Worm (Caenorhabditis elegans) whole organism, L1 larva: ENCODE data around the gene brf-1.

Experiments
- C34B4.2 ChIP-seq: sonication (generic microtip); optimal IDR thresholded peaks from 2 replicates; lab custom pipeline; 2017; ENCODE audit warnings: mild to moderate bottlenecking, missing genetic modification characterization, missing compliant biosample characterization
- Y116A8C.19 ChIP-seq: sonication (generic microtip); optimal IDR thresholded peaks from 2 replicates; lab custom pipeline; 2016; ENCODE audit warnings: missing compliant biosample characterization, missing genetic modification characterization, borderline replicate concordance
- alr-1 ChIP-seq: fragments of 200-800 bp; sonication (Bioruptor generic); optimal IDR thresholded peaks from 2 replicates; lab custom pipeline; 2018; ENCODE audit warnings: borderline replicate concordance, mild to moderate bottlenecking, missing genetic modification characterization, missing compliant biosample characterization
- blmp-1 ChIP-seq: fragments of 150-350 bp; optimal IDR thresholded peaks from 2 replicates; lab custom pipeline; 2014; ENCODE audit warnings: missing biosample characterization, missing genetic modification characterization
- ceh-8 ChIP-seq: fragments of 200-800 bp; sonication (Bioruptor generic); optimal IDR thresholded peaks from 2 replicates; lab custom pipeline; 2018; ENCODE audit warnings: mild to moderate bottlenecking, missing genetic modification characterization, moderate library complexity, missing compliant biosample characterization
- dpl-1 ChIP-seq, 3 experiments: fragments of 150-350 bp in 2 of 3; sonication (generic microtip) in 1 of 3; optimal IDR thresholded peaks; 2 replicates each; lab custom pipeline; 2014 to 2017; ENCODE audit warnings: missing biosample characterization in 3 of 3, missing genetic modification characterization in 3 of 3, missing genetic modification reagents in 3 of 3
- efl-1 ChIP-seq, 4 experiments: fragments of 150-350 bp; optimal IDR thresholded peaks in 3 of 4; peaks in 1 of 4; 1 replicate in 1 of 4; 2 replicates in 3 of 4; lab custom pipeline; 2014; ENCODE audit warnings: missing biosample characterization in 2 of 4, missing genetic modification characterization in 2 of 4, missing genetic modification reagents in 2 of 4
- efl-3 ChIP-seq: fragments of 200-800 bp; sonication (Bioruptor generic); optimal IDR thresholded peaks from 2 replicates; lab custom pipeline; 2018; ENCODE audit warnings: mild to moderate bottlenecking, missing genetic modification characterization, missing compliant biosample characterization
- egl-13 ChIP-seq: sonication (generic microtip); optimal IDR thresholded peaks from 2 replicates; lab custom pipeline; 2016; ENCODE audit warnings: missing genotype, missing genetic modification reagents, missing genetic modification characterization, missing compliant biosample characterization
- elt-2 ChIP-seq: sonication (generic microtip); optimal IDR thresholded peaks from 2 replicates; lab custom pipeline; 2016; ENCODE audit warnings: missing genetic modification characterization, mild to moderate bottlenecking, inconsistent platforms, missing compliant biosample characterization, missing genetic modification reagents
- fkh-8 ChIP-seq: sonication (generic microtip); optimal IDR thresholded peaks from 2 replicates; lab custom pipeline; 2016; ENCODE audit warnings: mild to moderate bottlenecking, missing genetic modification characterization, missing compliant biosample characterization
- irx-1 ChIP-seq: sonication (generic microtip); optimal IDR thresholded peaks from 2 replicates; lab custom pipeline; 2016; ENCODE audit warnings: missing genetic modification characterization, missing compliant biosample characterization
- isw-1 ChIP-seq: fragments of 200-800 bp; sonication (Bioruptor generic); IDR thresholded peaks from 2 replicates; pipeline ENCODE4 v1.3.6; 2022; ENCODE audit warnings: missing genetic modification characterization, missing compliant biosample characterization
- jun-1 ChIP-seq: fragments of 150-350 bp; optimal IDR thresholded peaks from 2 replicates; lab custom pipeline; 2014; ENCODE audit warnings: missing biosample characterization, missing genetic modification reagents, missing genetic modification characterization
- lin-13 ChIP-seq: fragments of 150-350 bp; optimal IDR thresholded peaks from 2 replicates; lab custom pipeline; 2014; ENCODE audit warnings: missing biosample characterization, missing genetic modification reagents, missing genetic modification characterization
- lin-14 ChIP-seq: fragments of 200-800 bp; sonication (Bioruptor generic); optimal IDR thresholded peaks from 2 replicates; lab custom pipeline; 2018; ENCODE audit warnings: mild to moderate bottlenecking, missing genetic modification characterization, moderate library complexity, missing compliant biosample characterization
- lin-15B ChIP-seq: fragments of 150-350 bp; sonication (generic microtip); optimal IDR thresholded peaks from 3 replicates; lab custom pipeline; 2014; ENCODE audit warnings: missing biosample characterization, missing genetic modification characterization
- lin-35 ChIP-seq, 2 experiments: fragments of 150-350 bp; optimal IDR thresholded peaks; 2 replicates each; lab custom pipeline; 2014; ENCODE audit warnings: missing biosample characterization in 2 of 2, missing genetic modification characterization in 2 of 2, missing genetic modification reagents in 2 of 2
- lin-39 ChIP-seq: fragments of 150-350 bp; optimal IDR thresholded peaks from 2 replicates; lab custom pipeline; 2014; ENCODE audit warnings: missing biosample characterization, missing genetic modification reagents, missing genetic modification characterization
- lsy-2 ChIP-seq, 2 experiments: fragments of 150-350 bp; optimal IDR thresholded peaks; 2 replicates each; lab custom pipeline; 2014; ENCODE audit warnings: missing biosample characterization in 2 of 2, missing genetic modification characterization in 2 of 2
- mab-9 ChIP-seq: fragments of 200-800 bp; sonication (Bioruptor generic); IDR thresholded peaks from 2 replicates; pipeline ENCODE4 v1.3.6; 2022; ENCODE audit warnings: missing genetic modification reagents, missing genetic modification characterization, missing compliant biosample characterization
- mdl-1 ChIP-seq, 2 experiments: fragments of 150-350 bp; optimal IDR thresholded peaks; 2 replicates each; lab custom pipeline; 2014 to 2017; ENCODE audit warnings: missing biosample characterization in 2 of 2, missing genetic modification characterization in 2 of 2, inconsistent platforms in 1 of 2
- nhr-12 ChIP-seq: sonication (generic microtip); optimal IDR thresholded peaks from 2 replicates; lab custom pipeline; 2017; ENCODE audit warnings: missing biosample characterization, missing genetic modification characterization
- nhr-20 ChIP-seq: sonication (generic microtip); optimal IDR thresholded peaks from 2 replicates; lab custom pipeline; 2016; ENCODE audit warnings: mild to moderate bottlenecking, missing genetic modification characterization, missing compliant biosample characterization
- nhr-237 ChIP-seq: fragments of 150-350 bp; optimal IDR thresholded peaks from 2 replicates; lab custom pipeline; 2014; ENCODE audit warnings: missing biosample characterization, missing genetic modification characterization
- nhr-47 ChIP-seq: sonication (generic microtip); optimal IDR thresholded peaks from 2 replicates; lab custom pipeline; 2016; ENCODE audit warnings: mild to moderate bottlenecking, missing genetic modification characterization, moderate library complexity, missing compliant biosample characterization
- nhr-71 ChIP-seq: sonication (generic microtip); optimal IDR thresholded peaks from 2 replicates; lab custom pipeline; 2016; ENCODE audit warnings: mild to moderate bottlenecking, missing genetic modification characterization, moderate library complexity, missing compliant biosample characterization
- nhr-77 ChIP-seq: fragments of 150-350 bp; optimal IDR thresholded peaks from 2 replicates; lab custom pipeline; 2014; ENCODE audit warnings: missing biosample characterization, missing genetic modification characterization
- pag-3 ChIP-seq: sonication (generic microtip); optimal IDR thresholded peaks from 2 replicates; lab custom pipeline; 2017; ENCODE audit warnings: missing genetic modification characterization, mild to moderate bottlenecking, missing compliant biosample characterization, antibody characterized with exemption, borderline replicate concordance; ENCODE audit not compliant: insufficient read depth
- rnt-1 ChIP-seq: sonication (generic microtip); optimal IDR thresholded peaks from 2 replicates; lab custom pipeline; 2016; ENCODE audit warnings: mild to moderate bottlenecking, missing genetic modification characterization, moderate library complexity, missing compliant biosample characterization
- skn-1 ChIP-seq: fragments of 150-350 bp; optimal IDR thresholded peaks from 2 replicates; lab custom pipeline; 2014; ENCODE audit warnings: missing biosample characterization, missing genetic modification characterization
- snpc-4 ChIP-seq: fragments of 150-350 bp; optimal IDR thresholded peaks from 2 replicates; lab custom pipeline; 2014; ENCODE audit warnings: missing biosample characterization, missing genetic modification characterization
- snu-23 ChIP-seq: sonication (generic microtip); optimal IDR thresholded peaks from 2 replicates; lab custom pipeline; 2016; ENCODE audit warnings: missing genetic modification characterization, missing compliant biosample characterization
- tbx-2 ChIP-seq: sonication (generic microtip); optimal IDR thresholded peaks from 2 replicates; lab custom pipeline; 2016; ENCODE audit warnings: missing genetic modification characterization, missing compliant biosample characterization
- tlp-1 ChIP-seq: fragments of 150-350 bp; optimal IDR thresholded peaks from 2 replicates; lab custom pipeline; 2014; ENCODE audit warnings: missing biosample characterization, missing genetic modification characterization
- unc-30 ChIP-seq: sonication (generic microtip); optimal IDR thresholded peaks from 2 replicates; lab custom pipeline; 2017; ENCODE audit warnings: missing biosample characterization, missing genetic modification characterization
- unc-62 ChIP-seq: fragments of 150-350 bp; optimal IDR thresholded peaks from 2 replicates; lab custom pipeline; 2014; ENCODE audit warnings: missing biosample characterization, missing genetic modification reagents, missing genetic modification characterization
- unc-86 ChIP-seq: sonication (generic microtip); optimal IDR thresholded peaks from 2 replicates; lab custom pipeline; 2016; ENCODE audit warnings: missing genetic modification characterization, missing compliant biosample characterization
- xbp-1 ChIP-seq: sonication (generic microtip); optimal IDR thresholded peaks from 2 replicates; lab custom pipeline; 2016; ENCODE audit warnings: missing genetic modification characterization, missing compliant biosample characterization
- zip-4 ChIP-seq: fragments of 200-800 bp; sonication (Bioruptor generic); optimal IDR thresholded peaks from 2 replicates; lab custom pipeline; 2018; ENCODE audit warnings: mild to moderate bottlenecking, missing genetic modification characterization, moderate library complexity, missing compliant biosample characterization
- ztf-4 ChIP-seq: fragments of 150-350 bp; optimal IDR thresholded peaks from 2 replicates; lab custom pipeline; 2014; ENCODE audit warnings: missing biosample characterization, missing genetic modification characterization

brf-1 gene

DNA sequence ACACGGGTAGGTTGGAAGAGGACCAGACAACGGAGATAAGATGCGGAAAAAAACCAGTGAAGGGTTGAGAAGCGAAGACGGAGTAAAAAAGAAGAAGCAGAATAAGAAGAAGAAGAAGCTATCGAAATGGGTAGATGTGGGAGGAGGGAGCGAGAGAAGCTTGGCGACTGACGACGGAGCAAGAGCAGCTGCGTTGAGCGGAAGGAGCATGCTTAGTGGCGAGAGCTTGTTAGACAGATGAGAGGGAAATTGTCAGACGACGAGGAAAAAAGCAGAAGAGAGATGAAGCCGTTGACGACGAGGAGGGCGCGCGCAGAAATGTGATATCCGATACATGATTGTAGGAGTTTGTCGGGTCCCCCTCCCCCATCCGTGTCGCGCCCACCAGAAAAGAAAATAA, 21.3 kb downstream of the brf-1 start (continued):
- TF ChIP-seq mab-9 (GFP tag; lab: Robert Waterston, UW): no peak
- TF ChIP-seq lin-15B (tag; lab: Kevin White, UChicago): no peak
- TF ChIP-seq egl-13 (tag; lab: Kevin White, UChicago): peak; percentile 17
- TF ChIP-seq nhr-20 (tag; lab: Kevin White, UChicago): peak; percentile 35
- TF ChIP-seq fkh-8 (tag; lab: Kevin White, UChicago): peak; percentile 74
- peak; percentile 67 for TF ChIP-seq irx-1 (tag; lab: Kevin White, UChicago)
- peak; percentile 27 to 30 for TF ChIP-seq efl-1 (optimal IDR thresholded peaks at IDR 0.05; lab: Kevin White, UChicago)
- TF ChIP-seq efl-1 (GFP tag; optimal IDR thresholded peaks at IDR 0.05 in 1 of 2; lab: Kevin White, UChicago): no peak
- no peak for TF ChIP-seq nhr-237
- TF ChIP-seq pag-3 (tag; lab: Kevin White, UChicago): no peak
- no peak for TF ChIP-seq zip-4 (GFP tag; lab: Kevin White, UChicago)
- peak; percentile 74 for TF ChIP-seq tbx-2 (tag; lab: Kevin White, UChicago)
- TF ChIP-seq nhr-71 (tag; lab: Kevin White, UChicago): peak; percentile 83
- no peak for TF ChIP-seq lin-39 (tag; lab: Kevin White, UChicago)
- TF ChIP-seq unc-86: peak; percentile 63
- TF ChIP-seq lin-13 (GFP tag; lab: Kevin White, UChicago): no peak
- TF ChIP-seq alr-1 (tag; lab: Kevin White, UChicago): no peak
- no peak for TF ChIP-seq elt-2 (tag; lab: Kevin White, UChicago)
- peak in 1 of 3 experiments; percentile 22 for TF ChIP-seq dpl-1 (GFP tag; optimal IDR thresholded peaks at IDR 0.05; lab: Kevin White, UChicago)
- TF ChIP-seq Y116A8C.19 (tag; lab: Kevin White, UChicago): no peak
- TF ChIP-seq efl-3 (GFP tag; lab: Kevin White, UChicago): no peak
- no peak for TF ChIP-seq tlp-1 (tag; lab: Kevin White, UChicago)
- TF ChIP-seq unc-62 (GFP tag; lab: Kevin White, UChicago): no peak
- TF ChIP-seq snu-23 (GFP tag; lab: Kevin White, UChicago): peak; percentile 47
- peak in 1 of 2 experiments; percentile 10 for TF ChIP-seq lin-35 (GFP tag; optimal IDR thresholded peaks at IDR 0.05; lab: Kevin White, UChicago)
- no peak for TF ChIP-seq C34B4.2 (tag; lab: Kevin White, UChicago)
- peak; percentile 43 for TF ChIP-seq xbp-1 (tag; lab: Kevin White, UChicago)
- peak; percentile 50 for TF ChIP-seq ztf-4 (tag; lab: Kevin White, UChicago)
- peak; percentile 46 for TF ChIP-seq rnt-1 (tag; lab: Kevin White, UChicago)
- peak; percentile 64 for TF ChIP-seq nhr-47
- TF ChIP-seq isw-1 (GFP tag; lab: Robert Waterston, UW): peak; percentile 50
- peak; percentile 89 for TF ChIP-seq lin-14
- TF ChIP-seq lsy-2 (tag; optimal IDR thresholded peaks at IDR 0.05; lab: Kevin White, UChicago): peak in 1 of 2 experiments; percentile 62
- TF ChIP-seq snpc-4 (tag; lab: Kevin White, UChicago): no peak
- TF ChIP-seq skn-1 (tag; lab: Kevin White, UChicago): no peak
- no peak for TF ChIP-seq mdl-1 (tag; optimal IDR thresholded peaks at IDR 0.05; lab: Kevin White, UChicago)
- TF ChIP-seq ceh-8 (GFP tag; lab: Kevin White, UChicago): no peak
- peak; percentile 16 for TF ChIP-seq jun-1 (tag; lab: Kevin White, UChicago)
- TF ChIP-seq nhr-12 (tag; lab: Kevin White, UChicago): no peak
- TF ChIP-seq unc-30: no peak
- TF ChIP-seq, all 84 proteins: peak for 26

DNA sequence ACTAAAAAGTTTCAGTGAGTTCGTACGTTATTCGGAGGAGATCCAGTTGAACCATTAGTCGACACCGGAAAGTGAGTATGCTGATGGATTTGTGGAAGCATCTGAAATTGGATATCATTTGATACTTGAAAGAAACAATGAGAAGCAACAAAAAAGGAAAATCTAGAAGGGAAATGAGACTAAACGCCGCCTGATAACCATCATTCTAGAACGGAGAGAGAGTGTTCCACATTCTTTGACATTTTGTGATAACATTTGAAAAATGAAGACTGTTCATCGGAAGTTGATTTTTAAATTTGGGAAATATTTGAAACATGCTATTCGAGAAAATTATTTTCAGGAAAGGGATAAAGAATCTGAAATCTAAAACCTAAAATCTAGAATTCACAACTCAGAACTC, 25.6 kb downstream of the brf-1 start, which contains the start of gene npax-1:
Gene npax-1 (minus strand): TSS at position 101 of the 400 bp plus-strand sequence.
- TF ChIP-seq blmp-1 (no peak), nhr-77 (tag; lab: Kevin White, UChicago) (no peak)
- TF ChIP-seq, all 84 proteins: peak for 0
